Fruit fly (Drosophila melanogaster): Measurements from ENCODE around the gene Septin4.
A peak's percentile ranks its signal among the peaks of the same experiment; 100 is the strongest.

Septin4 gene

DNA sequence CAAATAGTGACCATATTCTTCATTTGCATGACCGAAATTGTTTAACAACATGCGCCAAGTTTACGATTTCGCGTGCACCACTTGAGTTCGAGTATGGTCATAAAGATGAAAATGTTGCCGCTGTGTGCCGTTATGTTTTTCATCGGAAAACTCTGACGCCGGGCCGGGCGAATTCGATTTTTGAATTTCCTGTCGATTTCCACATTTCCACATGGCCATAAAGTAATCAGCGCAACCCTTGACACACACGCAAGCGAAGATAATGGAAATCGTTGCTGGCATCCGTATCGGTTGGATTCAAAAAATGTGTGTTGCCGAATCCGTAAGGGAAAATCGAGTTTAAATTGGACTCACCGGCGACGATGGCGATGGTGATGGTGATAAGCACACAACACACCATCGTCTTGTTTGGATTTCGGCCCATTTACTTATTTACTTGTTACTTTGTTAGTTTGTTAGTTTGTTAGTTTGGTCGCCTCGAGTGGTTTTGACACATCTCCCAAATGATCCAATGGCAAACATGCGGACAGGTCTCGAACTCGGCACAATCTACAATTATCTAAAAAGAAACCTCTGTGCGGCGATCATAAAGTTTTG is 50.3 kb downstream of the Septin4 start (continued):
- TF ChIP-seq NC2α (GFP tag; optimal IDR thresholded peaks at IDR 0.05) (peak; percentile 16), NC2β (GFP tag; optimal IDR thresholded peaks at IDR 0.05) (peak; percentile 41), otp (GFP tag; IDR thresholded peaks at IDR 0.05) (peak; percentile 66; the same call in 2 of the 3 replicates), lilli (GFP tag; optimal IDR thresholded peaks at IDR 0.05) (no peak), CG9876 (GFP tag; optimal IDR thresholded peaks at IDR 0.05) (no peak), wek (GFP tag; optimal IDR thresholded peaks at IDR 0.05) (peak; percentile 78), Med (GFP tag) (peak; percentile 83), corto (GFP tag; optimal IDR thresholded peaks at IDR 0.05) (no peak), Sry-δ (GFP tag; optimal IDR thresholded peaks at IDR 0.05) (no peak), dmrt99B (tag; optimal IDR thresholded peaks at IDR 0.05) (peak; percentile 43), Atf6 (GFP tag; IDR thresholded peaks at IDR 0.05) (peak; percentile 37; the same call in 1 of the 2 replicates), CG32532 (GFP tag; IDR thresholded peaks at IDR 0.05) (no peak), NK7.1 (GFP tag; optimal IDR thresholded peaks at IDR 0.05) (no peak), gcm2 (GFP tag; optimal IDR thresholded peaks at IDR 0.05) (no peak), Fer3 (tag; optimal IDR thresholded peaks at IDR 0.05) (peak; percentile 16), CG11560 (tag; IDR thresholded peaks at IDR 0.05) (no peak), CG3407 (GFP tag; optimal IDR thresholded peaks at IDR 0.05) (peak; percentile 76), ham (GFP tag; IDR thresholded peaks at IDR 0.05) (no peak), Dfd (GFP tag; optimal IDR thresholded peaks at IDR 0.05) (no peak), CG17328 (GFP tag; IDR thresholded peaks at IDR 0.05) (peak; percentile 48; the same call in 1 of the 2 replicates), Xrp1 (GFP tag; IDR thresholded peaks at IDR 0.05) (peak; percentile 76), exex (tag; optimal IDR thresholded peaks at IDR 0.05) (peak; percentile 33), Stat92E (GFP tag; optimal IDR thresholded peaks at IDR 0.05) (no peak), btn (GFP tag; optimal IDR thresholded peaks at IDR 0.05) (peak; percentile 54), pb (GFP tag; optimal IDR thresholded peaks at IDR 0.05) (no peak), CG4328 (GFP tag; optimal IDR thresholded peaks at IDR 0.05) (peak; percentile 48), nmo (GFP tag; optimal IDR thresholded peaks at IDR 0.05) (no peak), CG16815 (GFP tag; optimal IDR thresholded peaks at IDR 0.05) (peak; percentile 2), CG13424 (tag; optimal IDR thresholded peaks at IDR 0.05) (peak; percentile 36), rib (GFP tag; IDR thresholded peaks at IDR 0.05) (no peak), Atf-2 (GFP tag; optimal IDR thresholded peaks at IDR 0.05) (no peak), Dek (tag; optimal IDR thresholded peaks at IDR 0.05) (no peak), ttk (GFP tag; IDR thresholded peaks at IDR 0.05) (no peak), CG4360 (GFP tag; IDR thresholded peaks at IDR 0.05) (no peak), CG18619 (GFP tag; optimal IDR thresholded peaks at IDR 0.05) (peak; percentile 45), CG17912 (GFP tag; optimal IDR thresholded peaks at IDR 0.05) (peak; percentile 54), ftz-f1 (GFP tag; optimal IDR thresholded peaks at IDR 0.05) (no peak), GATAe (GFP tag; conservative IDR thresholded peaks at IDR 0.05) (no peak), CG12104 (GFP tag; optimal IDR thresholded peaks at IDR 0.05) (no peak), Ptx1 (GFP tag; IDR thresholded peaks at IDR 0.05) (no peak), Lpt (GFP tag; optimal IDR thresholded peaks at IDR 0.05) (no peak), hb (GFP tag; IDR thresholded peaks at IDR 0.05; ENCODE audit: partially characterized antibody) (no peak), CG5180 (GFP tag; optimal IDR thresholded peaks at IDR 0.05) (peak; percentile 53), aop (GFP tag; IDR thresholded peaks at IDR 0.05) (no peak), ranshi (GFP tag; IDR thresholded peaks at IDR 0.05) (no peak; the same call in 1 of the 2 replicates), jing (GFP tag; optimal IDR thresholded peaks at IDR 0.05) (no peak), Dbx (GFP tag; IDR thresholded peaks at IDR 0.05) (no peak), NfI (GFP tag; optimal IDR thresholded peaks at IDR 0.05) (no peak), trh (GFP tag; optimal IDR thresholded peaks at IDR 0.05) (no peak), CG2889 (GFP tag; IDR thresholded peaks at IDR 0.05) (no peak), MESR4 (GFP tag; optimal IDR thresholded peaks at IDR 0.05) (peak; percentile 10)

Measured in whole organism, embryonic.